Fruit fly (Drosophila melanogaster): ENCODE results near the gene Edem1.

Gene Edem1

DNA sequence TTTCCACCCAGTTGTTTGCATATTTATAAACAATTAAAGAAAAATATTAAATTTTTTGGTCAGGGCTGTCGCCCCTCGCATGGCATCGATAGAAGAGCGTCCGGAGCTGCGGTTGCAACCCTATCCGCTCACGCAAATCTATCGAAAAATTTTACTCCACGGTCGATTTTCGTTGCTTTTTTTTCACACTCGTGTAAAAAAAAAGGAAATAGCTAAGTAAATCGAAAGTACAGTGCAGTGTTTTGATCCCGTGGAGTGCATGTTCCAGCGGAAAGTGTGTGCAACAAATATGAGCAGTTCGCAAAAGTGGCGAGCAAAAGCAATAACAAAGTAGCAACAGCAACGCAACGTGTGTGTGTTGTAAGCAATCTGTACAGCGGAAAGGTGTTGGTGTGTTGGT lies at the start of gene Edem1, which contains the start of gene Rbcn-3B:
Gene Edem1 (minus strand): TSS at position 71 of the 400 bp plus-strand sequence.
Gene Rbcn-3B (plus strand): TSS at position 164 of the 400 bp plus-strand sequence.
- TF ChIP-seq CG14441 (GFP tag; IDR thresholded peaks at IDR 0.05), result no peak
- TF ChIP-seq lilli (GFP tag; optimal IDR thresholded peaks at IDR 0.05), result no peak
- no peak for TF ChIP-seq CG8281 (tag; optimal IDR thresholded peaks at IDR 0.05)
- TF ChIP-seq so (GFP tag; IDR thresholded peaks at IDR 0.05), result no peak
- TF ChIP-seq Pdp1 (GFP tag; optimal IDR thresholded peaks at IDR 0.05), result peak in 1 of 2 experiments; percentile 33
- TF ChIP-seq Antp (GFP tag; optimal IDR thresholded peaks at IDR 0.05), result no peak
- no peak for TF ChIP-seq stwl (tag; optimal IDR thresholded peaks at IDR 0.05)
- TF ChIP-seq slou (GFP tag; optimal IDR thresholded peaks at IDR 0.05), result no peak
- TF ChIP-seq Sin3A (optimal IDR thresholded peaks at IDR 0.05), result no peak
- no peak for TF ChIP-seq bigmax (GFP tag; optimal IDR thresholded peaks at IDR 0.05)
- TF ChIP-seq CG4707 (GFP tag; optimal IDR thresholded peaks at IDR 0.05), result no peak
- TF ChIP-seq exex (tag; optimal IDR thresholded peaks at IDR 0.05), result no peak
- TF ChIP-seq zen2 (GFP tag; IDR thresholded peaks at IDR 0.05; ENCODE audit: partially characterized antibody), result no peak
- no peak for TF ChIP-seq CG2875 (GFP tag; optimal IDR thresholded peaks at IDR 0.05)
- TF ChIP-seq CG8388 (GFP tag; optimal IDR thresholded peaks at IDR 0.05), result no peak
- no peak for TF ChIP-seq CG8290 (GFP tag; optimal IDR thresholded peaks at IDR 0.05)
- no peak for TF ChIP-seq CG8290 (tag; optimal IDR thresholded peaks at IDR 0.05)
- TF ChIP-seq vnd (GFP tag; IDR thresholded peaks at IDR 0.05; ENCODE audit: partially characterized antibody), result peak; percentile 40; the same call in 1 of the 3 replicates
- no peak for TF ChIP-seq CG1603 (tag; optimal IDR thresholded peaks at IDR 0.05)
- peak; percentile 77 for TF ChIP-seq CG3995 (GFP tag; optimal IDR thresholded peaks at IDR 0.05)
- TF ChIP-seq Lpt (GFP tag; optimal IDR thresholded peaks at IDR 0.05), result no peak
- TF ChIP-seq Elba2 (GFP tag; optimal IDR thresholded peaks at IDR 0.05), result no peak
- peak; percentile 50; the same call in 1 of the 3 replicates for TF ChIP-seq CG16813 (GFP tag; IDR thresholded peaks at IDR 0.05; ENCODE audit: partially characterized antibody)
- TF ChIP-seq CG31224 (GFP tag; IDR thresholded peaks at IDR 0.05), result no peak
- no peak for TF ChIP-seq oc (tag; optimal IDR thresholded peaks at IDR 0.05)
- TF ChIP-seq CG34224 (GFP tag; IDR thresholded peaks at IDR 0.05; ENCODE audit: partially characterized antibody), result peak; percentile 34; the same call in 2 of the 3 replicates
- TF ChIP-seq C15 (GFP tag; IDR thresholded peaks at IDR 0.05), result no peak
- no peak for TF ChIP-seq CG18619 (GFP tag; optimal IDR thresholded peaks at IDR 0.05)
- TF ChIP-seq CG15514 (GFP tag; optimal IDR thresholded peaks at IDR 0.05), result peak; percentile 45
- no peak for TF ChIP-seq CG33213 (GFP tag; optimal IDR thresholded peaks at IDR 0.05)
- no peak for TF ChIP-seq bab2 (GFP tag; optimal IDR thresholded peaks at IDR 0.05)
- TF ChIP-seq Max (GFP tag; optimal IDR thresholded peaks at IDR 0.05), result peak; percentile 15
- no peak for TF ChIP-seq CG17829 (tag; optimal IDR thresholded peaks at IDR 0.05)
- TF ChIP-seq CG8924 (tag; optimal IDR thresholded peaks at IDR 0.05), result peak; percentile 9
- TF ChIP-seq CG30431 (GFP tag; optimal IDR thresholded peaks at IDR 0.05), result no peak
- no peak for TF ChIP-seq ind (GFP tag; optimal IDR thresholded peaks at IDR 0.05)
- TF ChIP-seq Fer2 (tag; optimal IDR thresholded peaks at IDR 0.05), result no peak
- TF ChIP-seq dimm (GFP tag; IDR thresholded peaks at IDR 0.05), result no peak
- no peak for TF ChIP-seq Hmr (GFP tag; optimal IDR thresholded peaks at IDR 0.05)
- no peak for TF ChIP-seq unpg (GFP tag; optimal IDR thresholded peaks at IDR 0.05)
- no peak for TF ChIP-seq bowl (GFP tag; IDR thresholded peaks at IDR 0.05)
- no peak for TF ChIP-seq CG6272 (GFP tag; IDR thresholded peaks at IDR 0.05)
- no peak for TF ChIP-seq BtbVII (GFP tag; optimal IDR thresholded peaks at IDR 0.05)
- no peak for TF ChIP-seq Dip2 (GFP tag; IDR thresholded peaks at IDR 0.05)
- TF ChIP-seq sens (GFP tag), result no peak
- peak; percentile 68 for TF ChIP-seq BEAF-32 (GFP tag; optimal IDR thresholded peaks at IDR 0.05)
- no peak for TF ChIP-seq nau (GFP tag; optimal IDR thresholded peaks at IDR 0.05)
- no peak for TF ChIP-seq CG10979 (tag; optimal IDR thresholded peaks at IDR 0.05)
- peak; percentile 12 for TF ChIP-seq HmgZ (tag; optimal IDR thresholded peaks at IDR 0.05)
- TF ChIP-seq PHDP (tag; optimal IDR thresholded peaks at IDR 0.05), result no peak
- TF ChIP-seq mld (GFP tag; IDR thresholded peaks at IDR 0.05; ENCODE audit: partially characterized antibody), result no peak
